Worm (Caenorhabditis elegans): ENCODE data around the gene pho-11.

DNA sequence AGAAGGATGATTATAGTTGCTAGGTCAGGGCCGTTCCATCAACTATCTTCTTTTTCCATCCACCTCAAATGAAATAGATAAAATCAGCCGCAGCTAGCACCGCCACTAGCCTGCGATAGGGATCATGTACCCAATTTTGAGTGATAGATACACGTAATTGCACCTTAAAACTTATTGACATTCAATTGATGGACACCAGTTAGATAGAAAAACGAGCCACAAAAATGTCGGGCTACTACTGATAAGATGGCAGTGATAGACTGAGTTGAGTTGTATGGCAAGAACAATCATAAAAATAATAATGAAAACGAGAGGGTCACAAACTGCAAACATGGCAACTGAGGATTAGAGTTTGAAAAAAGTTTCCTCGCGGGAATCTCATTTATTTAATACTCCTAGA lies 39.8 kb upstream of the pho-11 start:
- no peak for TF ChIP-seq lin-13 (tag; optimal IDR thresholded peaks at IDR 0.05)
- no peak for TF ChIP-seq elt-3 (tag; optimal IDR thresholded peaks at IDR 0.05)
- no peak for TF ChIP-seq bed-3 (GFP tag; optimal IDR thresholded peaks at IDR 0.05)
- TF ChIP-seq unc-39 (tag; optimal IDR thresholded peaks at IDR 0.05): no peak
- TF ChIP-seq lsy-2 (tag; optimal IDR thresholded peaks at IDR 0.05): no peak
- no peak for TF ChIP-seq nhr-28 (tag; optimal IDR thresholded peaks at IDR 0.05)
- TF ChIP-seq unc-62 (GFP tag; optimal IDR thresholded peaks at IDR 0.05): peak; percentile 42
- peak; percentile 96 for TF ChIP-seq elt-1 (tag; optimal IDR thresholded peaks at IDR 0.05; ENCODE audit: borderline replicate concordance, insufficient read depth)
- no peak for TF ChIP-seq pha-4 (tag; optimal IDR thresholded peaks at IDR 0.05)

Data from whole organism, mixed stage, embryonic.